Fruit fly (Drosophila melanogaster) whole organism, adult: ENCODE results near the gene CG42304.

Experiments
- CG33017 ChIP-seq: fragments of 200-800 bp; sonication (Bioruptor generic); optimal IDR thresholded peaks from 2 replicates; lab custom pipeline; 2018; ENCODE audit warnings: missing biosample characterization, mild to moderate bottlenecking, missing genetic modification characterization, moderate library complexity
- CG7101 ChIP-seq: fragments of 200-800 bp; sonication (Bioruptor generic); optimal IDR thresholded peaks from 2 replicates; lab custom pipeline; 2018; ENCODE audit warnings: missing biosample characterization, mild to moderate bottlenecking, missing genetic modification characterization, moderate library complexity
- Crg-1 ChIP-seq: fragments of 200-800 bp; sonication (Bioruptor generic); optimal IDR thresholded peaks from 2 replicates; lab custom pipeline; 2016; ENCODE audit warnings: missing biosample characterization, missing genetic modification characterization
- Mnt ChIP-seq: fragments of 200-800 bp; sonication (Bioruptor generic); optimal IDR thresholded peaks from 2 replicates; lab custom pipeline; 2016; ENCODE audit warnings: missing biosample characterization, mild to moderate bottlenecking, missing genetic modification characterization
- kay ChIP-seq: fragments of 200-800 bp; sonication (Bioruptor generic); peaks from one replicate; lab custom pipeline; 2016; ENCODE audit warnings: missing biosample characterization, missing genetic modification characterization, borderline replicate concordance
- pad ChIP-seq: fragments of 200-800 bp; sonication (Bioruptor generic); optimal IDR thresholded peaks from 3 replicates; lab custom pipeline; 2017; ENCODE audit warnings: missing biosample characterization, missing genetic modification characterization, mild to moderate bottlenecking, moderate library complexity, missing genetic modification reagents
- tj ChIP-seq: fragments of 200-800 bp; sonication (Bioruptor generic); optimal IDR thresholded peaks from 3 replicates; lab custom pipeline; 2017; ENCODE audit warnings: missing biosample characterization, mild to moderate bottlenecking, missing genetic modification characterization, moderate library complexity
- toe ChIP-seq: fragments of 200-800 bp; sonication (Bioruptor generic); optimal IDR thresholded peaks from 2 replicates; lab custom pipeline; 2016; ENCODE audit warnings: missing biosample characterization, missing genetic modification characterization

DNA sequence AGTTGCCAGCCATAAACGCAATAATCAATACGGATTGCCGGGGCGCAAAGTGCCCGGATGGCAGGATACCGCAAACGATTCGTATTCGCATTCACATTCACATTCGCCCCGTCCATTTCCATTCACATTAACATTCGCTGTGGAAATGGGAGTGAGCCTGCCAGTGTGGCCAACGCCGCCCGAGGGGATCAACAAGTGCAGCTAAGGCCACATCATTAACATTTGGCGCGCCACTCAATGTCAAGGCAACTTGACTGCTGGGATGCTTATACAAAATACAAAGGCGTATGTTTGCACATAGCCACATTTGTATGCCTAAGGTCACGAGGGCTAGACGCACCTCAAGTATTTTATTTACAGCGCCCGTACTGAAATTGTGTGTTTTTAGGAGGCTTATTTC is 50.6 kb downstream of the CG42304 start:
- no peak for TF ChIP-seq tj
- no peak for TF ChIP-seq Crg-1 (GFP tag; lab: Kevin White, UChicago)
- no peak for TF ChIP-seq CG33017
- no peak for TF ChIP-seq CG7101 (tag; lab: Kevin White, UChicago)
- TF ChIP-seq kay (GFP tag; lab: Kevin White, UChicago) = no peak
- TF ChIP-seq pad (GFP tag; lab: Kevin White, UChicago) = no peak
- TF ChIP-seq toe = no peak
- TF ChIP-seq Mnt = no peak
